Worm (Caenorhabditis elegans) whole organism, L4 larva: ENCODE data around the gene crh-1.

Experiments used
- F26F4.8 ChIP-seq: fragments of 200-800 bp; sonication (Bioruptor generic); conservative IDR thresholded peaks from 2 replicates; pipeline ENCODE4 v1.3.6; 2022; ENCODE audit warnings: missing genetic modification characterization, missing compliant biosample characterization
- F37D6.2 ChIP-seq: sonication (generic microtip); optimal IDR thresholded peaks from 2 replicates; lab custom pipeline; 2016; ENCODE audit warnings: mild to moderate bottlenecking, missing genetic modification characterization, missing compliant biosample characterization
- T20F7.1 ChIP-seq: fragments of 200-800 bp; sonication (Bioruptor generic); optimal IDR thresholded peaks from 2 replicates; lab custom pipeline; 2018; ENCODE audit warnings: mild to moderate bottlenecking, missing genetic modification characterization, missing compliant biosample characterization
- Y105C5A.15 ChIP-seq: fragments of 200-800 bp; sonication (Bioruptor generic); IDR thresholded peaks from 2 replicates; pipeline ENCODE4 v1.3.6; 2022; ENCODE audit warnings: missing genetic modification characterization, missing compliant biosample characterization
- Y5F2A.4 ChIP-seq: fragments of 200-800 bp; sonication (Bioruptor generic); optimal IDR thresholded peaks from 2 replicates; lab custom pipeline; 2018; ENCODE audit warnings: mild to moderate bottlenecking, missing genetic modification characterization, missing compliant biosample characterization
- ZK337.2 ChIP-seq: fragments of 200-800 bp; sonication (Bioruptor generic); IDR thresholded peaks from 2 replicates; pipeline ENCODE4 v1.3.6; 2022; ENCODE audit warnings: missing genetic modification reagents, missing genetic modification characterization, missing compliant biosample characterization
- ZK546.5 ChIP-seq, 2 experiments: sonication (generic microtip); optimal IDR thresholded peaks; 2 replicates each; lab custom pipeline; 2017; ENCODE audit warnings: missing biosample characterization in 2 of 2, missing genetic modification characterization in 2 of 2
- aha-1 ChIP-seq: fragments of 150-350 bp; peaks from one replicate; lab custom pipeline; 2014; ENCODE audit warnings: missing biosample characterization, missing genetic modification characterization
- aly-2 ChIP-seq: sonication (generic microtip); optimal IDR thresholded peaks from 2 replicates; lab custom pipeline; 2018; ENCODE audit warnings: missing biosample characterization, missing genetic modification characterization
- attf-4 ChIP-seq: sonication (generic microtip); optimal IDR thresholded peaks from 3 replicates; lab custom pipeline; 2017; ENCODE audit warnings: missing biosample characterization, missing genetic modification characterization
- ceh-62 ChIP-seq: sonication (generic microtip); optimal IDR thresholded peaks from 2 replicates; lab custom pipeline; 2017; ENCODE audit warnings: missing biosample characterization, missing genetic modification characterization
- ctbp-1 ChIP-seq: fragments of 200-800 bp; sonication (Bioruptor generic); IDR thresholded peaks from 2 replicates; pipeline ENCODE4 v1.3.6; 2022; ENCODE audit warnings: missing genetic modification reagents, missing genetic modification characterization, missing compliant biosample characterization
- daf-12 ChIP-seq: fragments of 150-350 bp; optimal IDR thresholded peaks from 2 replicates; lab custom pipeline; 2014; ENCODE audit warnings: missing biosample characterization, missing genetic modification reagents, missing genetic modification characterization
- dmd-6 ChIP-seq: fragments of 200-800 bp; sonication (Bioruptor generic); IDR thresholded peaks from 2 replicates; pipeline ENCODE4 v1.3.6; 2022; ENCODE audit warnings: missing genetic modification reagents, missing genetic modification characterization, missing compliant biosample characterization
- dmd-9 ChIP-seq: fragments of 200-800 bp; sonication (Bioruptor generic); IDR thresholded peaks from 2 replicates; pipeline ENCODE4 v1.3.6; 2022; ENCODE audit warnings: missing genetic modification reagents, missing genetic modification characterization, missing compliant biosample characterization
- dpl-1 ChIP-seq: fragments of 150-350 bp; optimal IDR thresholded peaks from 2 replicates; lab custom pipeline; 2014; ENCODE audit warnings: missing biosample characterization, missing genetic modification reagents, missing genetic modification characterization
- duxl-1 ChIP-seq: sonication (generic microtip); optimal IDR thresholded peaks from 2 replicates; lab custom pipeline; 2016; ENCODE audit warnings: mild to moderate bottlenecking, missing genetic modification characterization, moderate library complexity, missing compliant biosample characterization; ENCODE audit not compliant: poor library complexity
- dve-1 ChIP-seq: sonication (generic microtip); optimal IDR thresholded peaks from 2 replicates; lab custom pipeline; 2017; ENCODE audit warnings: antibody characterized with exemption, mild to moderate bottlenecking, missing genetic modification characterization, missing compliant biosample characterization; ENCODE audit not compliant: insufficient read depth
- egl-27 ChIP-seq: sonication (generic microtip); optimal IDR thresholded peaks from 3 replicates; lab custom pipeline; 2017; ENCODE audit warnings: missing biosample characterization, missing genetic modification reagents, missing genetic modification characterization
- fkh-10 ChIP-seq: fragments of 150-350 bp; optimal IDR thresholded peaks from 2 replicates; lab custom pipeline; 2014; ENCODE audit warnings: missing biosample characterization, missing genetic modification reagents, missing genetic modification characterization
- fos-1 ChIP-seq: fragments of 150-350 bp; optimal IDR thresholded peaks from 2 replicates; lab custom pipeline; 2014; ENCODE audit warnings: missing biosample characterization, missing genetic modification characterization
- hlh-11 ChIP-seq: fragments of 200-800 bp; sonication (Bioruptor generic); optimal IDR thresholded peaks from 2 replicates; lab custom pipeline; 2018; ENCODE audit warnings: mild to moderate bottlenecking, missing genetic modification characterization, missing compliant biosample characterization
- hlh-30 ChIP-seq: sonication (generic microtip); optimal IDR thresholded peaks from 2 replicates; lab custom pipeline; 2017; ENCODE audit warnings: antibody characterized with exemption, mild to moderate bottlenecking, missing genetic modification characterization, missing compliant biosample characterization; ENCODE audit not compliant: insufficient read depth
- jun-1 ChIP-seq: fragments of 150-350 bp; optimal IDR thresholded peaks from 2 replicates; lab custom pipeline; 2014; ENCODE audit warnings: missing biosample characterization, missing genetic modification reagents, missing genetic modification characterization
- lim-7 ChIP-seq: fragments of 200-800 bp; sonication (Bioruptor generic); IDR thresholded peaks from 2 replicates; pipeline ENCODE4 v1.3.6; 2022; ENCODE audit warnings: missing genetic modification characterization, missing compliant biosample characterization
- mdl-1 ChIP-seq, 2 experiments: fragments of 150-350 bp in 1 of 2; sonication (generic microtip) in 1 of 2; optimal IDR thresholded peaks; 2 replicates each; lab custom pipeline; 2014 to 2017; ENCODE audit warnings: missing biosample characterization in 2 of 2, missing genetic modification characterization in 2 of 2
- mdt-29 ChIP-seq: fragments of 200-800 bp; sonication (Bioruptor generic); IDR thresholded peaks from 2 replicates; pipeline ENCODE4 v1.3.6; 2022; ENCODE audit warnings: missing genetic modification reagents, missing genetic modification characterization, missing compliant biosample characterization
- mep-1 ChIP-seq: fragments of 150-350 bp; sonication (generic microtip); optimal IDR thresholded peaks from 3 replicates; lab custom pipeline; 2014; ENCODE audit warnings: missing biosample characterization, missing genetic modification characterization
- mxl-2 ChIP-seq: fragments of 200-800 bp; sonication (Bioruptor generic); conservative IDR thresholded peaks from 2 replicates; pipeline ENCODE4 v1.3.6; 2022; ENCODE audit warnings: missing genetic modification reagents, missing genetic modification characterization, missing compliant biosample characterization
- nhr-102 ChIP-seq: sonication (generic microtip); optimal IDR thresholded peaks from 2 replicates; lab custom pipeline; 2016; ENCODE audit warnings: mild to moderate bottlenecking, missing genetic modification characterization, moderate library complexity, missing compliant biosample characterization
- nhr-11 ChIP-seq: fragments of 150-350 bp; optimal IDR thresholded peaks from 2 replicates; lab custom pipeline; 2014; ENCODE audit warnings: missing biosample characterization, missing genetic modification characterization
- nhr-237 ChIP-seq: sonication (generic microtip); optimal IDR thresholded peaks from 2 replicates; lab custom pipeline; 2017; ENCODE audit warnings: missing biosample characterization, missing genetic modification characterization
- nhr-42 ChIP-seq: fragments of 200-800 bp; sonication (Bioruptor generic); IDR thresholded peaks from 2 replicates; pipeline ENCODE4 v1.3.6; 2022; ENCODE audit warnings: missing genetic modification characterization, missing compliant biosample characterization
- nhr-76 ChIP-seq: fragments of 150-350 bp; optimal IDR thresholded peaks from 2 replicates; lab custom pipeline; 2014; ENCODE audit warnings: missing biosample characterization, missing genetic modification characterization
- pha-4 ChIP-seq, 2 experiments: fragments of 150-350 bp in 1 of 2; fragments of 200-800 bp in 1 of 2; sonication (Bioruptor generic) in 1 of 2; IDR thresholded peaks in 1 of 2; optimal IDR thresholded peaks in 1 of 2; 2 replicates each; pipeline versions ENCODE4 v1.3.6 to Lab custom; 2014 to 2022; ENCODE audit warnings: missing genetic modification characterization in 2 of 2, missing genetic modification reagents in 2 of 2, missing biosample characterization in 1 of 2, missing compliant biosample characterization in 1 of 2
- pqm-1 ChIP-seq: sonication (generic microtip); optimal IDR thresholded peaks from 2 replicates; lab custom pipeline; 2017; ENCODE audit warnings: missing biosample characterization, missing genetic modification characterization
- saeg-2 ChIP-seq: fragments of 200-800 bp; sonication (Bioruptor generic); IDR thresholded peaks from 2 replicates; pipeline ENCODE4 v1.3.6; 2022; ENCODE audit warnings: missing genetic modification reagents, missing genetic modification characterization, missing compliant biosample characterization
- sdz-12 ChIP-seq: fragments of 200-800 bp; sonication (Bioruptor generic); optimal IDR thresholded peaks from 2 replicates; lab custom pipeline; 2018; ENCODE audit warnings: mild to moderate bottlenecking, missing genetic modification characterization, missing compliant biosample characterization
- set-16 ChIP-seq: fragments of 200-800 bp; sonication (Bioruptor generic); IDR thresholded peaks from 2 replicates; pipeline ENCODE4 v1.3.6; 2022; ENCODE audit warnings: missing genetic modification reagents, missing genetic modification characterization, missing compliant biosample characterization
- snpc-4 ChIP-seq: fragments of 150-350 bp; optimal IDR thresholded peaks from 2 replicates; lab custom pipeline; 2014; ENCODE audit warnings: missing biosample characterization, missing genetic modification characterization
- spr-1 ChIP-seq: sonication (generic microtip); optimal IDR thresholded peaks from 2 replicates; lab custom pipeline; 2016; ENCODE audit warnings: mild to moderate bottlenecking, missing genetic modification characterization, missing compliant biosample characterization
- spr-3 ChIP-seq: fragments of 200-800 bp; sonication (Bioruptor generic); optimal IDR thresholded peaks from 2 replicates; lab custom pipeline; 2018; ENCODE audit warnings: mild to moderate bottlenecking, missing genetic modification characterization, missing compliant biosample characterization
- tra-1 ChIP-seq: fragments of 200-800 bp; sonication (Bioruptor generic); IDR thresholded peaks from 2 replicates; pipeline ENCODE4 v1.3.6; 2022; ENCODE audit warnings: missing genetic modification reagents, missing genetic modification characterization, missing compliant biosample characterization
- unc-130 ChIP-seq: sonication (generic microtip); optimal IDR thresholded peaks from 2 replicates; lab custom pipeline; 2016; ENCODE audit warnings: missing genetic modification reagents, missing genetic modification characterization, missing compliant biosample characterization
- zag-1 ChIP-seq: fragments of 150-350 bp; optimal IDR thresholded peaks from 2 replicates; lab custom pipeline; 2014; ENCODE audit warnings: missing biosample characterization, missing genetic modification characterization
- zfp-3 ChIP-seq: fragments of 200-800 bp; sonication (Bioruptor generic); conservative IDR thresholded peaks from 2 replicates; pipeline ENCODE4 v1.3.6; 2022; ENCODE audit warnings: missing genetic modification reagents, missing genetic modification characterization, missing compliant biosample characterization
- zip-11 ChIP-seq: fragments of 200-800 bp; sonication (Bioruptor generic); IDR thresholded peaks from 2 replicates; pipeline ENCODE4 v1.3.6; 2022; ENCODE audit warnings: missing genetic modification characterization, missing compliant biosample characterization
- zip-2 ChIP-seq: fragments of 150-350 bp; optimal IDR thresholded peaks from 2 replicates; lab custom pipeline; 2014; ENCODE audit warnings: missing biosample characterization, missing genetic modification characterization

crh-1 gene

ce11 chrIII:11699959-11700358, 42.4 kb downstream of the crh-1 start, which contains the start of gene pqn-84:
Gene pqn-84 (plus strand): TSS chrIII:11700259.
- TF ChIP-seq dve-1 (tag; lab: Kevin White, UChicago) (no peak), ZK546.5 (tag; optimal IDR thresholded peaks at IDR 0.05; lab: Kevin White, UChicago) (no peak), zip-11 (no peak), dpl-1 (GFP tag; lab: Kevin White, UChicago) (no peak), F37D6.2 (tag; lab: Kevin White, UChicago) (no peak), aly-2 (no peak), spr-3 (GFP tag; lab: Kevin White, UChicago) (no peak), nhr-237 (tag; lab: Kevin White, UChicago) (no peak), snpc-4 (no peak), hlh-30 (no peak), dmd-6 (GFP tag; lab: Robert Waterston, UW) (no peak), unc-130 (GFP tag; lab: Kevin White, UChicago) (no peak), nhr-11 (tag; lab: Kevin White, UChicago) (no peak), mxl-2 (no peak), nhr-102 (tag; lab: Kevin White, UChicago) (no peak)
- TF ChIP-seq, all 104 proteins: peak for 0

ce11 chrIII:11701863-11702262, 44.3 kb downstream of the crh-1 start:
- TF ChIP-seq egl-27, result no peak
- TF ChIP-seq Y5F2A.4 (GFP tag; lab: Kevin White, UChicago), result no peak
- TF ChIP-seq lim-7, result no peak
- no peak for TF ChIP-seq ctbp-1
- TF ChIP-seq T20F7.1 (GFP tag; lab: Kevin White, UChicago), result no peak
- no peak for TF ChIP-seq jun-1 (tag; lab: Kevin White, UChicago)
- TF ChIP-seq attf-4 (tag; lab: Kevin White, UChicago), result no peak
- no peak for TF ChIP-seq fos-1 (tag; lab: Kevin White, UChicago)
- no peak for TF ChIP-seq mdt-29 (GFP tag; lab: Robert Waterston, UW)
- no peak for TF ChIP-seq nhr-237 (tag; lab: Kevin White, UChicago)
- TF ChIP-seq saeg-2, result no peak
- TF ChIP-seq fkh-10 (GFP tag; lab: Kevin White, UChicago), result no peak
- TF ChIP-seq nhr-42 (GFP tag; lab: Robert Waterston, UW), result no peak
- TF ChIP-seq hlh-30, result no peak
- TF ChIP-seq pha-4 (GFP tag; IDR thresholded peaks at IDR 0.05; lab: Robert Waterston, UW), result peak; percentile 55; the same call in 1 of the 2 replicates
- no peak for TF ChIP-seq pha-4 (tag; optimal IDR thresholded peaks at IDR 0.05; lab: Kevin White, UChicago)
- TF ChIP-seq F26F4.8 (GFP tag; lab: Robert Waterston, UW), result no peak
- peak; percentile 6 for TF ChIP-seq sdz-12 (GFP tag; lab: Kevin White, UChicago)
- no peak for TF ChIP-seq nhr-76 (tag; lab: Kevin White, UChicago)
- TF ChIP-seq ceh-62 (tag; lab: Kevin White, UChicago), result no peak
- peak; percentile 99 for TF ChIP-seq set-16 (GFP tag; lab: Robert Waterston, UW)
- TF ChIP-seq, all 104 proteins: peak for 3

ce11 chrIII:11703006-11703775, 45.6 kb downstream of the crh-1 start:
- no peak for TF ChIP-seq daf-12 (tag; lab: Kevin White, UChicago)
- TF ChIP-seq spr-1 (tag; lab: Kevin White, UChicago), result no peak
- TF ChIP-seq zfp-3 (GFP tag; lab: Robert Waterston, UW), result no peak
- TF ChIP-seq nhr-11 (tag; lab: Kevin White, UChicago), result no peak
- peak; percentile 86 for TF ChIP-seq aha-1 (tag; lab: Kevin White, UChicago)
- TF ChIP-seq duxl-1 (tag; lab: Kevin White, UChicago), result no peak
- 0 out of 2 replicates have a peak, but pooled peaks have one; percentile 47 for TF ChIP-seq dmd-9
- no peak for TF ChIP-seq tra-1 (GFP tag; lab: Robert Waterston, UW)
- TF ChIP-seq set-16 (GFP tag; lab: Robert Waterston, UW), result peak; percentile 83
- TF ChIP-seq nhr-42 (GFP tag; lab: Robert Waterston, UW), result no peak
- TF ChIP-seq mdl-1 (tag; optimal IDR thresholded peaks at IDR 0.05; lab: Kevin White, UChicago), result no peak
- no peak for TF ChIP-seq nhr-237 (tag; lab: Kevin White, UChicago)
- no peak for TF ChIP-seq Y105C5A.15 (GFP tag; lab: Robert Waterston, UW)
- no peak for TF ChIP-seq pqm-1
- TF ChIP-seq mep-1, result no peak
- no peak for TF ChIP-seq ZK337.2 (GFP tag; lab: Robert Waterston, UW)
- no peak for TF ChIP-seq mxl-2
- no peak for TF ChIP-seq hlh-11
- no peak for TF ChIP-seq zag-1
- no peak for TF ChIP-seq zip-2 (tag; lab: Kevin White, UChicago)
